Fruit fly (Drosophila melanogaster) whole organism, embryonic: ENCODE results near the gene CSN6.

Experiments
- Adf1 ChIP-seq: fragments of 200-800 bp; sonication (Bioruptor generic); IDR thresholded peaks from 2 replicates; pipeline ENCODE4 v1.3.6; 2022; ENCODE audit warnings: missing biosample characterization, missing genetic modification characterization
- Awh ChIP-seq: fragments of 200-800 bp; sonication (Bioruptor generic); IDR thresholded peaks from 2 replicates; pipeline ENCODE4, ENCODE4 v1.3.6; 2022; ENCODE audit warnings: missing biosample characterization, missing genetic modification characterization
- BEAF-32 ChIP-seq: fragments of 200-800 bp; sonication (Bioruptor generic); optimal IDR thresholded peaks from 3 replicates; lab custom pipeline; 2017; ENCODE audit warnings: missing biosample characterization, missing genetic modification characterization, mild to moderate bottlenecking, moderate library complexity, missing genetic modification reagents
- Bdp1 ChIP-seq: fragments of 200-800 bp; sonication (Bioruptor generic); optimal IDR thresholded peaks from 3 replicates; lab custom pipeline; 2016; ENCODE audit warnings: missing biosample characterization, missing genetic modification characterization
- CG1024 ChIP-seq: fragments of 200-800 bp; sonication (Bioruptor generic); IDR thresholded peaks from 2 replicates; pipeline ENCODE4 v1.3.6; 2022; ENCODE audit warnings: missing biosample characterization, missing genetic modification characterization
- CG10366 ChIP-seq: fragments of 200-800 bp; sonication (Bioruptor generic); IDR thresholded peaks from 2 replicates; pipeline ENCODE4 v1.3.6; 2022; ENCODE audit warnings: missing biosample characterization, missing genetic modification characterization
- CG11504 ChIP-seq: fragments of 200-800 bp; sonication (Bioruptor generic); optimal IDR thresholded peaks from 3 replicates; lab custom pipeline; 2019; ENCODE audit warnings: missing biosample characterization, mild to moderate bottlenecking, missing genetic modification characterization, moderate library complexity
- CG12104 ChIP-seq: fragments of 200-800 bp; sonication (Bioruptor generic); optimal IDR thresholded peaks from 3 replicates; lab custom pipeline; 2016; ENCODE audit warnings: missing biosample characterization, missing genetic modification characterization
- CG13894 ChIP-seq: fragments of 200-800 bp; sonication (Bioruptor generic); optimal IDR thresholded peaks from 3 replicates; lab custom pipeline; 2018; ENCODE audit warnings: missing biosample characterization, mild to moderate bottlenecking, missing genetic modification characterization, moderate library complexity
- CG15269 ChIP-seq: fragments of 200-800 bp; sonication (Bioruptor generic); optimal IDR thresholded peaks from 2 replicates; lab custom pipeline; 2018; ENCODE audit warnings: missing biosample characterization, mild to moderate bottlenecking, missing genetic modification characterization, moderate library complexity
- CG15696 ChIP-seq: fragments of 200-800 bp; sonication (Bioruptor generic); optimal IDR thresholded peaks from 2 replicates; lab custom pipeline; 2019; ENCODE audit warnings: missing biosample characterization, mild to moderate bottlenecking, missing genetic modification characterization, moderate library complexity
- CG1603 ChIP-seq: fragments of 200-800 bp; sonication (Bioruptor generic); optimal IDR thresholded peaks from 2 replicates; lab custom pipeline; 2019; ENCODE audit warnings: missing biosample characterization, mild to moderate bottlenecking, missing genetic modification characterization, moderate library complexity
- CG16815 ChIP-seq: fragments of 200-800 bp; sonication (Bioruptor generic); optimal IDR thresholded peaks from 3 replicates; lab custom pipeline; 2017; ENCODE audit warnings: missing biosample characterization, mild to moderate bottlenecking, missing genetic modification characterization
- CG2116 ChIP-seq: fragments of 200-800 bp; sonication (Bioruptor generic); optimal IDR thresholded peaks from 3 replicates; lab custom pipeline; 2018; ENCODE audit warnings: missing biosample characterization, mild to moderate bottlenecking, missing genetic modification characterization
- CG2199 ChIP-seq: fragments of 200-800 bp; sonication (Bioruptor generic); IDR thresholded peaks from 3 replicates; pipeline ENCODE4 v1.3.6; 2022; ENCODE audit warnings: missing biosample characterization, missing genetic modification characterization
- CG3407 ChIP-seq: fragments of 200-800 bp; sonication (Bioruptor generic); optimal IDR thresholded peaks from 2 replicates; lab custom pipeline; 2018; ENCODE audit warnings: missing biosample characterization, mild to moderate bottlenecking, missing genetic modification characterization
- CG4360 ChIP-seq: fragments of 200-800 bp; sonication (Bioruptor generic); IDR thresholded peaks from 2 replicates; pipeline ENCODE4 v1.3.6; 2022; ENCODE audit warnings: missing biosample characterization, missing genetic modification characterization
- CG4424 ChIP-seq: fragments of 200-800 bp; sonication (Bioruptor generic); optimal IDR thresholded peaks from 3 replicates; lab custom pipeline; 2016; ENCODE audit warnings: missing biosample characterization, missing genetic modification characterization
- CG7271 ChIP-seq: fragments of 200-800 bp; sonication (Bioruptor generic); optimal IDR thresholded peaks from 2 replicates; lab custom pipeline; 2018; ENCODE audit warnings: missing biosample characterization, mild to moderate bottlenecking, missing genetic modification characterization, moderate library complexity
- CG7372 ChIP-seq: fragments of 200-800 bp; sonication (Bioruptor generic); IDR thresholded peaks from 2 replicates; pipeline ENCODE4 v1.3.6; 2022; ENCODE audit warnings: missing biosample characterization, missing genetic modification characterization
- CG7745 ChIP-seq: fragments of 200-800 bp; sonication (Bioruptor generic); optimal IDR thresholded peaks from 2 replicates; lab custom pipeline; 2018; ENCODE audit warnings: missing biosample characterization, mild to moderate bottlenecking, missing genetic modification characterization, moderate library complexity
- CG9437 ChIP-seq: fragments of 200-800 bp; sonication (Bioruptor generic); optimal IDR thresholded peaks from 2 replicates; lab custom pipeline; 2018; ENCODE audit warnings: missing biosample characterization, mild to moderate bottlenecking, missing genetic modification characterization
- CG9932 ChIP-seq: fragments of 200-800 bp; sonication (Bioruptor generic); IDR thresholded peaks from 2 replicates; pipeline ENCODE4 v1.3.6; 2022; ENCODE audit warnings: missing biosample characterization, missing genetic modification characterization
- Dip3 ChIP-seq: fragments of 200-800 bp; sonication (Bioruptor generic); optimal IDR thresholded peaks from 3 replicates; lab custom pipeline; 2016; ENCODE audit warnings: missing biosample characterization, missing genetic modification characterization
- E2f1 ChIP-seq: fragments of 200-800 bp; sonication (Bioruptor generic); IDR thresholded peaks from 2 replicates; pipeline ENCODE4 v1.3.6; 2022; ENCODE audit warnings: missing biosample characterization, missing genetic modification characterization
- E2f2 ChIP-seq: fragments of 200-800 bp; sonication (Bioruptor generic); IDR thresholded peaks from 2 replicates; pipeline ENCODE4 v1.3.6; 2022; ENCODE audit warnings: missing biosample characterization, missing genetic modification characterization
- Elba2 ChIP-seq: fragments of 200-800 bp; sonication (Bioruptor generic); optimal IDR thresholded peaks from 3 replicates; lab custom pipeline; 2016; ENCODE audit warnings: missing biosample characterization, missing genetic modification characterization
- H15 ChIP-seq: fragments of 200-800 bp; sonication (Bioruptor generic); IDR thresholded peaks from 3 replicates; pipeline ENCODE4 v1.3.6; 2022; ENCODE audit warnings: missing biosample characterization, missing genetic modification characterization
- H2.0 ChIP-seq: fragments of 200-800 bp; sonication (Bioruptor generic); IDR thresholded peaks from 2 replicates; pipeline ENCODE4 v1.3.6; 2022; ENCODE audit warnings: missing biosample characterization, missing genetic modification characterization
- HLH3B ChIP-seq: fragments of 200-800 bp; sonication (Bioruptor generic); IDR thresholded peaks from 2 replicates; pipeline ENCODE4 v1.3.6; 2022; ENCODE audit warnings: missing biosample characterization, missing genetic modification characterization
- HLH54F ChIP-seq: fragments of 200-800 bp; sonication (Bioruptor generic); optimal IDR thresholded peaks from 3 replicates; lab custom pipeline; 2016; ENCODE audit warnings: missing biosample characterization, missing genetic modification characterization
- Oaz ChIP-seq: fragments of 200-800 bp; sonication (Bioruptor generic); IDR thresholded peaks from 2 replicates; pipeline ENCODE4 v1.3.6; 2022; ENCODE audit warnings: missing biosample characterization, missing genetic modification characterization
- Ptx1 ChIP-seq: fragments of 200-800 bp; sonication (Bioruptor generic); IDR thresholded peaks from 2 replicates; pipeline ENCODE4 v1.3.6; 2022; ENCODE audit warnings: missing biosample characterization, missing genetic modification characterization
- Sox102F ChIP-seq: fragments of 200-800 bp; sonication (Bioruptor generic); optimal IDR thresholded peaks from 2 replicates; lab custom pipeline; 2018; ENCODE audit warnings: missing biosample characterization, mild to moderate bottlenecking, missing genetic modification characterization, moderate library complexity
- Spps ChIP-seq: fragments of 200-800 bp; sonication (Bioruptor generic); optimal IDR thresholded peaks from 2 replicates; lab custom pipeline; 2018; ENCODE audit warnings: missing biosample characterization, mild to moderate bottlenecking, missing genetic modification characterization
- Stat92E ChIP-seq, 3 experiments: fragments of >200 bp in 2 of 3; fragments of 200-800 bp in 1 of 3; sonication (Bioruptor generic) in 1 of 3; optimal IDR thresholded peaks; 2 replicates each; lab custom pipeline; 2017 to 2019; ENCODE audit warnings: missing biosample characterization in 3 of 3, missing genetic modification characterization in 3 of 3, mild to moderate bottlenecking in 1 of 3, moderate library complexity in 1 of 3
- Trl ChIP-seq, 3 experiments: fragments of >200 bp in 2 of 3; fragments of 200-800 bp in 1 of 3; sonication (Bioruptor generic) in 1 of 3; optimal IDR thresholded peaks; 2 replicates in 1 of 3; 3 replicates in 2 of 3; lab custom pipeline; 2016 to 2017; ENCODE audit warnings: missing biosample characterization in 1 of 3, missing genetic modification characterization in 1 of 3
- br ChIP-seq: fragments of >200 bp; optimal IDR thresholded peaks from 2 replicates; lab custom pipeline; 2017
- chn ChIP-seq: fragments of 200-800 bp; sonication (Bioruptor generic); optimal IDR thresholded peaks from 2 replicates; lab custom pipeline; 2016; ENCODE audit warnings: missing biosample characterization, missing genetic modification characterization
- disco-r ChIP-seq: fragments of 200-800 bp; sonication (Bioruptor generic); optimal IDR thresholded peaks from 2 replicates; lab custom pipeline; 2016; ENCODE audit warnings: missing biosample characterization, missing genetic modification characterization
- emc ChIP-seq: fragments of 200-800 bp; sonication (Bioruptor generic); optimal IDR thresholded peaks from 2 replicates; lab custom pipeline; 2016; ENCODE audit warnings: missing biosample characterization, missing genetic modification characterization
- fd64A ChIP-seq: fragments of 200-800 bp; sonication (Bioruptor generic); optimal IDR thresholded peaks from 3 replicates; lab custom pipeline; 2018; ENCODE audit warnings: missing biosample characterization, mild to moderate bottlenecking, missing genetic modification characterization
- fu2 ChIP-seq: fragments of 200-800 bp; sonication (Bioruptor generic); optimal IDR thresholded peaks from 2 replicates; lab custom pipeline; 2016; ENCODE audit warnings: missing biosample characterization, missing genetic modification characterization
- kay ChIP-seq: fragments of 200-800 bp; sonication (Bioruptor generic); optimal IDR thresholded peaks from 2 replicates; lab custom pipeline; 2016; ENCODE audit warnings: missing biosample characterization, missing genetic modification characterization
- lab ChIP-seq: fragments of 200-800 bp; sonication (Bioruptor generic); optimal IDR thresholded peaks from 3 replicates; lab custom pipeline; 2017; ENCODE audit warnings: missing biosample characterization, missing genetic modification characterization, mild to moderate bottlenecking, moderate library complexity, missing genetic modification reagents
- luna ChIP-seq: fragments of 200-800 bp; sonication (Bioruptor generic); optimal IDR thresholded peaks from 2 replicates; lab custom pipeline; 2016; ENCODE audit warnings: missing biosample characterization, missing genetic modification characterization
- slou ChIP-seq: fragments of 200-800 bp; sonication (Bioruptor generic); optimal IDR thresholded peaks from 3 replicates; lab custom pipeline; 2016; ENCODE audit warnings: missing biosample characterization, missing genetic modification characterization
- sob ChIP-seq: fragments of 200-800 bp; sonication (Bioruptor generic); IDR thresholded peaks from 2 replicates; pipeline ENCODE4 v1.3.6; 2022; ENCODE audit warnings: missing biosample characterization, missing genetic modification characterization
- ttk ChIP-seq: fragments of 200-800 bp; sonication (Bioruptor generic); IDR thresholded peaks from 2 replicates; pipeline ENCODE4 v2.1.2; 2022; ENCODE audit warnings: missing biosample characterization, missing genetic modification characterization
- wdn ChIP-seq: fragments of 200-800 bp; sonication (Bioruptor generic); IDR thresholded peaks from 2 replicates; pipeline ENCODE4 v1.3.6; 2022; ENCODE audit warnings: missing biosample characterization, missing genetic modification characterization

CSN6 gene

DNA sequence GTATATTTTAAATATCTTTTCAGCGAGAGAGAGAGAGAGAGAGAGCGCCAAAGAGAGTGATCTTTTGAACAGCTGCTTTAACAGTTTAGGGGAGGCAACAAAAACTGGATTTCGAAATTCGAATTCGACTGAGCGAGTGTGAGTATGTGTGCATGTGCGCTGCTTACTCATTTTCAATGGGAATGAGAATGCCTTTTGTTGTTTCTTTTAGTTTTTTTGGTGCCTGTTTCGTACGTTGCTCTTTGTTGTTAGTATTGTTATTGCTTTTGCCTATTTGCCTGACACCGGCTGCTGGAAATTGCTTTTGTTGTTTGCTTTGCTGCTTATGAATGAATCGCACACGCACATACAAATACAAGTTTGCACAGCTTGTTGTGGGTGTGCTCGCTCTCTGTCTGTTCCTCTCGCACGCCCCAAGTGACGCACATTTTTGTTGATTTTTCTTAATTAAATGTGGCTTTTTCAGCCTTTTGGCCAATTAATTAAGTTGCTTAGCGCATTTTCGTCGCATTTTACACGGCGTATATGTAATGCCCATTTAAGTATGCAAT lies 46.3 kb downstream of the CSN6 start (continued):
- TF ChIP-seq CG16815 (no peak), CG2116 (GFP tag; lab: Kevin White, UChicago) (peak; percentile 11), E2f2 (GFP tag; lab: Robert Waterston, UW) (peak; percentile 27; the same call in 1 of the 2 replicates), HLH3B (peak; percentile 39; the same call in 1 of the 2 replicates), H15 (no peak), CG10366 (GFP tag; lab: Robert Waterston, UW) (no peak), CG13894 (tag; lab: Kevin White, UChicago) (peak; percentile 62), H2.0 (GFP tag; lab: Robert Waterston, UW) (no peak), disco-r (GFP tag; lab: Kevin White, UChicago) (no peak), lab (peak; percentile 85), Dip3 (GFP tag; lab: Kevin White, UChicago) (no peak), CG4424 (GFP tag; lab: Kevin White, UChicago) (peak; percentile 1), CG1603 (tag; lab: Kevin White, UChicago) (peak; percentile 43), Sox102F (GFP tag; lab: Kevin White, UChicago) (peak; percentile 32), Elba2 (GFP tag; lab: Kevin White, UChicago) (peak; percentile 66), kay (GFP tag; lab: Kevin White, UChicago) (peak; percentile 84), slou (no peak), HLH54F (GFP tag; lab: Kevin White, UChicago) (peak; percentile 30), CG7745 (peak; percentile 86), Adf1 (GFP tag; lab: Robert Waterston, UW) (peak; percentile 63), Awh (GFP tag; lab: Robert Waterston, UW) (peak; percentile 55; the same call in 1 of the 2 replicates), ttk (GFP tag; lab: Robert Waterston, UW) (no peak), CG9437 (GFP tag; lab: Kevin White, UChicago) (no peak), CG12104 (peak; percentile 52), CG4360 (peak; percentile 78; the same call in 1 of the 2 replicates), chn (GFP tag; lab: Kevin White, UChicago) (no peak), br (lab: Kevin White, UChicago) (no peak), wdn (GFP tag; lab: Robert Waterston, UW) (0 out of 2 replicates have a peak, but pooled peaks have one; percentile 31), CG15696 (tag; lab: Kevin White, UChicago) (peak; percentile 31), E2f1 (no peak; the same call in 1 of the 2 replicates), Bdp1 (GFP tag; lab: Kevin White, UChicago) (no peak), fd64A (GFP tag; lab: Kevin White, UChicago) (peak; percentile 68), Oaz (GFP tag; lab: Robert Waterston, UW) (no peak), Spps (no peak), CG7271 (tag; lab: Kevin White, UChicago) (no peak), CG3407 (GFP tag; lab: Kevin White, UChicago) (peak; percentile 60), Trl (optimal IDR thresholded peaks at IDR 0.05; lab: Kevin White, UChicago) (peak; percentile 96 to 100), Trl (GFP tag; optimal IDR thresholded peaks at IDR 0.05; lab: Kevin White, UChicago) (peak; percentile 51), CG2199 (GFP tag; lab: Robert Waterston, UW) (peak; percentile 69; the same call in 1 of the 3 replicates), emc (GFP tag; lab: Kevin White, UChicago) (no peak), sob (GFP tag; lab: Robert Waterston, UW) (peak; percentile 42; the same call in 1 of the 2 replicates), CG7372 (GFP tag; lab: Robert Waterston, UW) (no peak), fu2 (no peak), Stat92E (GFP tag; optimal IDR thresholded peaks at IDR 0.05; lab: Kevin White, UChicago) (no peak), CG1024 (GFP tag; lab: Robert Waterston, UW) (0 out of 2 replicates have a peak, but pooled peaks have one; percentile 15), CG15269 (peak; percentile 48), CG11504 (tag; lab: Kevin White, UChicago) (peak; percentile 25), CG9932 (GFP tag; lab: Robert Waterston, UW) (no peak), luna (peak; percentile 26), BEAF-32 (GFP tag; lab: Kevin White, UChicago) (no peak), Ptx1 (GFP tag; lab: Robert Waterston, UW) (no peak)
